Fruit fly (Drosophila melanogaster) whole organism, embryonic: ENCODE measurements around the gene Cpr65Ea.

ENCODE experiments used
- BtbVII ChIP-seq: fragments of 200-800 bp; sonication (Bioruptor generic); optimal IDR thresholded peaks from 3 replicates; lab custom pipeline; 2017; ENCODE audit warnings: missing biosample characterization, mild to moderate bottlenecking, missing genetic modification characterization
- CG10543 ChIP-seq: fragments of 200-800 bp; sonication (Bioruptor generic); optimal IDR thresholded peaks from 3 replicates; lab custom pipeline; 2017; ENCODE audit warnings: missing biosample characterization, mild to moderate bottlenecking, missing genetic modification characterization, moderate library complexity
- CG12071 ChIP-seq: fragments of 200-800 bp; sonication (Bioruptor generic); optimal IDR thresholded peaks from 3 replicates; lab custom pipeline; 2018; ENCODE audit warnings: missing biosample characterization, mild to moderate bottlenecking, missing genetic modification characterization
- CG12155 ChIP-seq: fragments of 200-800 bp; sonication (Bioruptor generic); optimal IDR thresholded peaks from 3 replicates; lab custom pipeline; 2016; ENCODE audit warnings: missing biosample characterization, missing genetic modification characterization
- CG13624 ChIP-seq: fragments of 200-800 bp; sonication (Bioruptor generic); optimal IDR thresholded peaks from 2 replicates; lab custom pipeline; 2016; ENCODE audit warnings: missing biosample characterization, missing genetic modification characterization
- CG15073 ChIP-seq: fragments of 200-800 bp; sonication (Bioruptor generic); optimal IDR thresholded peaks from 2 replicates; lab custom pipeline; 2016; ENCODE audit warnings: missing biosample characterization, missing genetic modification characterization
- CG1647 ChIP-seq: fragments of 200-800 bp; sonication (Bioruptor generic); optimal IDR thresholded peaks from 3 replicates; lab custom pipeline; 2016; ENCODE audit warnings: missing biosample characterization, missing genetic modification characterization
- CG17186 ChIP-seq: fragments of 200-800 bp; sonication (Bioruptor generic); optimal IDR thresholded peaks from 3 replicates; lab custom pipeline; 2017; ENCODE audit warnings: missing biosample characterization, missing genetic modification reagents, missing genetic modification characterization
- CG17328 ChIP-seq: fragments of 200-800 bp; sonication (Bioruptor generic); IDR thresholded peaks from 2 replicates; pipeline ENCODE4 v1.3.6; 2022; ENCODE audit warnings: missing biosample characterization, missing genetic modification characterization
- CG17829 ChIP-seq: fragments of 200-800 bp; optimal IDR thresholded peaks from 2 replicates; lab custom pipeline; 2019; ENCODE audit warnings: missing biosample characterization, mild to moderate bottlenecking, missing genetic modification characterization, moderate library complexity
- CG2889 ChIP-seq: fragments of 200-800 bp; sonication (Bioruptor generic); IDR thresholded peaks from 3 replicates; pipeline ENCODE4 v1.3.6; 2022; ENCODE audit warnings: missing biosample characterization, missing genetic modification characterization
- CG3065 ChIP-seq: fragments of 200-800 bp; sonication (Bioruptor generic); optimal IDR thresholded peaks from 2 replicates; lab custom pipeline; 2016; ENCODE audit warnings: missing biosample characterization, missing genetic modification characterization
- CG31365 ChIP-seq: fragments of 200-800 bp; sonication (Bioruptor generic); optimal IDR thresholded peaks from 2 replicates; lab custom pipeline; 2018; ENCODE audit warnings: missing biosample characterization, mild to moderate bottlenecking, missing genetic modification characterization
- CG31441 ChIP-seq: fragments of 200-800 bp; sonication (Bioruptor generic); IDR thresholded peaks from 2 replicates; pipeline ENCODE4 v1.3.6; 2022; ENCODE audit warnings: missing biosample characterization, missing genetic modification characterization
- CG3838 ChIP-seq: fragments of 200-800 bp; sonication (Bioruptor generic); optimal IDR thresholded peaks from 3 replicates; lab custom pipeline; 2016; ENCODE audit warnings: missing biosample characterization, missing genetic modification characterization
- CG3847 ChIP-seq: fragments of 200-800 bp; sonication (Bioruptor generic); IDR thresholded peaks from 2 replicates; pipeline ENCODE4 v1.3.6; 2022; ENCODE audit warnings: missing biosample characterization, missing genetic modification characterization
- CG4820 ChIP-seq: fragments of 200-800 bp; sonication (Bioruptor generic); optimal IDR thresholded peaks from 3 replicates; lab custom pipeline; 2016; ENCODE audit warnings: missing biosample characterization, missing genetic modification characterization
- CG5245 ChIP-seq: fragments of 200-800 bp; sonication (Bioruptor generic); optimal IDR thresholded peaks from 3 replicates; lab custom pipeline; 2016; ENCODE audit warnings: missing biosample characterization, missing genetic modification characterization
- CG5953 ChIP-seq: fragments of 200-800 bp; sonication (Bioruptor generic); IDR thresholded peaks from 2 replicates; pipeline ENCODE4 v1.3.6; 2022; ENCODE audit warnings: missing biosample characterization, missing genetic modification characterization
- CG6791 ChIP-seq: fragments of 200-800 bp; sonication (Bioruptor generic); IDR thresholded peaks from 3 replicates; pipeline ENCODE4 v1.3.6; 2022; ENCODE audit warnings: missing biosample characterization, missing genetic modification characterization; ENCODE audit not compliant: partially characterized antibody
- CG7839 ChIP-seq: fragments of 200-800 bp; sonication (Bioruptor generic); optimal IDR thresholded peaks from 3 replicates; lab custom pipeline; 2018; ENCODE audit warnings: missing biosample characterization, mild to moderate bottlenecking, missing genetic modification characterization, moderate library complexity
- CG8478 ChIP-seq: fragments of >200 bp; optimal IDR thresholded peaks from 2 replicates; lab custom pipeline; 2018
- CG8924 ChIP-seq: fragments of 200-800 bp; optimal IDR thresholded peaks from 3 replicates; lab custom pipeline; 2019; ENCODE audit warnings: missing biosample characterization, mild to moderate bottlenecking, missing genetic modification characterization, moderate library complexity
- CG9609 ChIP-seq: fragments of 200-800 bp; sonication (Bioruptor generic); optimal IDR thresholded peaks from 3 replicates; lab custom pipeline; 2016; ENCODE audit warnings: missing biosample characterization, missing genetic modification characterization
- Dp ChIP-seq: fragments of 200-800 bp; sonication (Bioruptor generic); optimal IDR thresholded peaks from 2 replicates; lab custom pipeline; 2018; ENCODE audit warnings: missing biosample characterization, mild to moderate bottlenecking, missing genetic modification characterization, moderate library complexity
- E2f2 ChIP-seq: fragments of 200-800 bp; sonication (Bioruptor generic); IDR thresholded peaks from 2 replicates; pipeline ENCODE4 v1.3.6; 2022; ENCODE audit warnings: missing biosample characterization, missing genetic modification characterization
- Fer1 ChIP-seq: fragments of 200-800 bp; sonication (Bioruptor generic); optimal IDR thresholded peaks from 2 replicates; lab custom pipeline; 2017; ENCODE audit warnings: missing biosample characterization, mild to moderate bottlenecking, missing genetic modification characterization
- Gug ChIP-seq: fragments of 200-800 bp; sonication (Bioruptor generic); IDR thresholded peaks from 4 replicates; pipeline ENCODE4 v1.3.6; 2022; ENCODE audit warnings: missing biosample characterization, missing genetic modification characterization
- H15 ChIP-seq: fragments of 200-800 bp; sonication (Bioruptor generic); IDR thresholded peaks from 3 replicates; pipeline ENCODE4 v1.3.6; 2022; ENCODE audit warnings: missing biosample characterization, missing genetic modification characterization
- Hr51 ChIP-seq, 2 experiments: fragments of 200-800 bp; sonication (Bioruptor generic); optimal IDR thresholded peaks; 2 replicates in 1 of 2; 3 replicates in 1 of 2; lab custom pipeline; 2016 to 2018; ENCODE audit warnings: missing biosample characterization in 2 of 2, missing genetic modification characterization in 2 of 2, mild to moderate bottlenecking in 1 of 2, moderate library complexity in 1 of 2
- Oli ChIP-seq: fragments of 200-800 bp; sonication (Bioruptor generic); optimal IDR thresholded peaks from 2 replicates; lab custom pipeline; 2018; ENCODE audit warnings: missing biosample characterization, mild to moderate bottlenecking, missing genetic modification characterization, moderate library complexity
- Rx ChIP-seq: fragments of 200-800 bp; sonication (Bioruptor generic); IDR thresholded peaks from 2 replicates; pipeline ENCODE4 v1.3.6; 2022; ENCODE audit warnings: missing biosample characterization, missing genetic modification characterization
- Sox100B ChIP-seq: fragments of 200-800 bp; sonication (Bioruptor generic); optimal IDR thresholded peaks from 3 replicates; lab custom pipeline; 2018; ENCODE audit warnings: missing biosample characterization, mild to moderate bottlenecking, missing genetic modification characterization
- TFAM ChIP-seq: fragments of 200-800 bp; sonication (Bioruptor generic); optimal IDR thresholded peaks from 2 replicates; lab custom pipeline; 2017; ENCODE audit warnings: missing biosample characterization, missing genetic modification characterization, inconsistent platforms
- abd-A ChIP-seq: fragments of 200-800 bp; sonication (Bioruptor generic); optimal IDR thresholded peaks from 3 replicates; lab custom pipeline; 2019; ENCODE audit warnings: missing biosample characterization, mild to moderate bottlenecking, missing genetic modification characterization, moderate library complexity
- amos ChIP-seq: fragments of 200-800 bp; sonication (Bioruptor generic); IDR thresholded peaks from 2 replicates; pipeline ENCODE4 v1.3.6; 2022; ENCODE audit warnings: missing biosample characterization, missing genetic modification characterization; ENCODE audit not compliant: partially characterized antibody
- bowl ChIP-seq: fragments of 200-800 bp; sonication (Bioruptor generic); IDR thresholded peaks from 2 replicates; pipeline ENCODE4 v1.3.6; 2022; ENCODE audit warnings: missing biosample characterization, missing genetic modification characterization
- cato ChIP-seq: fragments of 200-800 bp; sonication (Bioruptor generic); optimal IDR thresholded peaks from 2 replicates; lab custom pipeline; 2016; ENCODE audit warnings: missing biosample characterization, missing genetic modification characterization, borderline replicate concordance
- crol ChIP-seq: fragments of 200-800 bp; sonication (Bioruptor generic); IDR thresholded peaks from 2 replicates; pipeline ENCODE4 v1.3.6; 2022; ENCODE audit warnings: missing biosample characterization, missing genetic modification characterization
- danr ChIP-seq: fragments of 200-800 bp; sonication (Bioruptor generic); IDR thresholded peaks from 2 replicates; pipeline ENCODE4 v1.3.6; 2022; ENCODE audit warnings: missing biosample characterization, missing genetic modification characterization
- disco-r ChIP-seq: fragments of 200-800 bp; sonication (Bioruptor generic); optimal IDR thresholded peaks from 2 replicates; lab custom pipeline; 2016; ENCODE audit warnings: missing biosample characterization, missing genetic modification characterization
- eve ChIP-seq, 2 experiments: fragments of >200 bp; optimal IDR thresholded peaks; 2 replicates each; lab custom pipeline; 2017; ENCODE audit warnings: missing biosample characterization in 2 of 2, missing genetic modification characterization in 2 of 2
- gsb ChIP-seq: fragments of 200-800 bp; sonication (Bioruptor generic); IDR thresholded peaks from 2 replicates; pipeline ENCODE4 v1.3.6; 2022; ENCODE audit warnings: missing biosample characterization, missing genetic modification characterization
- jing ChIP-seq: fragments of 200-800 bp; sonication (Bioruptor generic); optimal IDR thresholded peaks from 2 replicates; lab custom pipeline; 2018; ENCODE audit warnings: missing biosample characterization, mild to moderate bottlenecking, missing genetic modification characterization
- kay ChIP-seq: fragments of 200-800 bp; sonication (Bioruptor generic); optimal IDR thresholded peaks from 2 replicates; lab custom pipeline; 2016; ENCODE audit warnings: missing biosample characterization, missing genetic modification characterization
- lov ChIP-seq, 2 experiments: fragments of 200-800 bp in 1 of 2; fragments of >200 bp in 1 of 2; sonication (Bioruptor generic) in 1 of 2; IDR thresholded peaks in 1 of 2; optimal IDR thresholded peaks in 1 of 2; 2 replicates in 1 of 2; 3 replicates in 1 of 2; pipeline versions ENCODE4 v1.3.6 to Lab custom; 2017 to 2022; ENCODE audit warnings: missing biosample characterization in 1 of 2, missing genetic modification characterization in 1 of 2
- row ChIP-seq: fragments of 200-800 bp; sonication (Bioruptor generic); IDR thresholded peaks from 3 replicates; pipeline ENCODE4 v1.3.6; 2022; ENCODE audit warnings: missing biosample characterization, missing genetic modification characterization
- slou ChIP-seq: fragments of 200-800 bp; sonication (Bioruptor generic); optimal IDR thresholded peaks from 3 replicates; lab custom pipeline; 2016; ENCODE audit warnings: missing biosample characterization, missing genetic modification characterization
- sna ChIP-seq: fragments of 200-800 bp; sonication (Bioruptor generic); IDR thresholded peaks from 2 replicates; pipeline ENCODE4 v1.3.6; 2022; ENCODE audit warnings: missing biosample characterization, missing genetic modification characterization; ENCODE audit not compliant: partially characterized antibody
- sr ChIP-seq: fragments of 200-800 bp; sonication (Bioruptor generic); IDR thresholded peaks from 3 replicates; pipeline ENCODE4 v1.3.6; 2022; ENCODE audit warnings: missing biosample characterization, missing genetic modification characterization
- trem ChIP-seq: fragments of 200-800 bp; optimal IDR thresholded peaks from 3 replicates; lab custom pipeline; 2019; ENCODE audit warnings: missing biosample characterization, mild to moderate bottlenecking, missing genetic modification characterization, moderate library complexity
- zfh1 ChIP-seq: fragments of 200-800 bp; sonication (Bioruptor generic); IDR thresholded peaks from 3 replicates; pipeline ENCODE4 v1.3.6; 2022; ENCODE audit warnings: missing biosample characterization, missing genetic modification characterization

Cpr65Ea gene

dm6 chr3L:7086558-7087059 lies at the start of gene Cpr65Ea:
Gene Cpr65Ea, minus strand, starts transcription at chr3L:7086608.
- TF ChIP-seq row (GFP tag; lab: Robert Waterston, UW) (peak; percentile 56), Sox100B (peak; percentile 30), BtbVII (no peak), CG13624 (no peak), CG3838 (no peak), CG12071 (GFP tag; lab: Kevin White, UChicago) (no peak), cato (no peak), sna (GFP tag; lab: Robert Waterston, UW) (no peak), CG5953 (GFP tag; lab: Robert Waterston, UW) (no peak), gsb (GFP tag; lab: Robert Waterston, UW) (no peak), CG31365 (tag; lab: Kevin White, UChicago) (no peak), slou (no peak), CG17186 (GFP tag; lab: Kevin White, UChicago) (no peak), Gug (GFP tag; lab: Robert Waterston, UW) (no peak), TFAM (no peak), CG17328 (GFP tag; lab: Robert Waterston, UW) (no peak), eve (GFP tag; optimal IDR thresholded peaks at IDR 0.05; lab: Kevin White, UChicago) (no peak), CG6791 (GFP tag; lab: Robert Waterston, UW) (no peak), CG8478 (lab: Kevin White, UChicago) (no peak), CG15073 (no peak), sr (GFP tag; lab: Robert Waterston, UW) (no peak), zfh1 (GFP tag; lab: Robert Waterston, UW) (no peak), kay (GFP tag; lab: Kevin White, UChicago) (no peak), CG31441 (GFP tag; lab: Robert Waterston, UW) (peak; percentile 23; the same call in 1 of the 2 replicates), CG2889 (no peak), lov (optimal IDR thresholded peaks at IDR 0.05; lab: Kevin White, UChicago) (no peak), lov (GFP tag; IDR thresholded peaks at IDR 0.05; lab: Robert Waterston, UW) (no peak), Dp (GFP tag; lab: Kevin White, UChicago) (no peak), Rx (no peak), abd-A (tag; lab: Kevin White, UChicago) (no peak), bowl (no peak), CG7839 (peak; percentile 41), CG4820 (GFP tag; lab: Kevin White, UChicago) (no peak), CG8924 (tag; lab: Kevin White, UChicago) (peak; percentile 11), CG10543 (GFP tag; lab: Kevin White, UChicago) (no peak), Oli (tag; lab: Kevin White, UChicago) (peak; percentile 46), trem (no peak), CG9609 (GFP tag; lab: Kevin White, UChicago) (no peak), H15 (no peak), crol (GFP tag; lab: Robert Waterston, UW) (no peak), amos (no peak), CG12155 (no peak), CG5245 (no peak), disco-r (GFP tag; lab: Kevin White, UChicago) (no peak), E2f2 (GFP tag; lab: Robert Waterston, UW) (peak; percentile 23; the same call in 1 of the 2 replicates), jing (no peak), danr (GFP tag; lab: Robert Waterston, UW) (no peak), Fer1 (GFP tag; lab: Kevin White, UChicago) (no peak), CG3065 (GFP tag; lab: Kevin White, UChicago) (no peak), Hr51 (GFP tag; optimal IDR thresholded peaks at IDR 0.05; lab: Kevin White, UChicago) (peak in 1 of 2 experiments; percentile 76), CG3847 (GFP tag; lab: Robert Waterston, UW) (no peak), CG17829 (tag; lab: Kevin White, UChicago) (no peak), CG1647 (GFP tag; lab: Kevin White, UChicago) (no peak)
